Worm (Caenorhabditis elegans): ENCODE results near the gene lgc-58.

Gene lgc-58

ce11 chrX:6098420-6098819 lies 23.1 kb downstream of the lgc-58 start:
- TF ChIP-seq dpl-1 (GFP tag; optimal IDR thresholded peaks at IDR 0.05) (no peak), C04F5.9 (tag; optimal IDR thresholded peaks at IDR 0.05) (no peak), hpl-2 (GFP tag; optimal IDR thresholded peaks at IDR 0.05) (no peak), zag-1 (tag; optimal IDR thresholded peaks at IDR 0.05) (no peak), ceh-88 (GFP tag; IDR thresholded peaks at IDR 0.05) (no peak), isw-1 (GFP tag; IDR thresholded peaks at IDR 0.05) (no peak), elt-2 (tag; optimal IDR thresholded peaks at IDR 0.05) (peak; percentile 30), pqm-1 (tag; optimal IDR thresholded peaks at IDR 0.05) (peak; percentile 44)

ce11 chrX:6100395-6101099 lies 25.2 kb downstream of the lgc-58 start:
- TF ChIP-seq ama-1 (optimal IDR thresholded peaks at IDR 0.05) (no peak), pag-3 (tag; optimal IDR thresholded peaks at IDR 0.05; ENCODE audit: borderline replicate concordance, insufficient read depth) (no peak), nhr-71 (tag; optimal IDR thresholded peaks at IDR 0.05) (no peak), egl-13 (tag; optimal IDR thresholded peaks at IDR 0.05) (no peak), elt-3 (tag; optimal IDR thresholded peaks at IDR 0.05) (no peak), nhr-28 (tag; optimal IDR thresholded peaks at IDR 0.05) (no peak), fos-1 (tag; optimal IDR thresholded peaks at IDR 0.05) (no peak), blmp-1 (tag; optimal IDR thresholded peaks at IDR 0.05) (peak; percentile 83), nhr-19 (GFP tag; conservative IDR thresholded peaks at IDR 0.05) (no peak), unc-62 (GFP tag; optimal IDR thresholded peaks at IDR 0.05) (no peak), hpl-2 (GFP tag; optimal IDR thresholded peaks at IDR 0.05) (no peak), elt-2 (tag; optimal IDR thresholded peaks at IDR 0.05) (peak; percentile 0), mdl-1 (tag; optimal IDR thresholded peaks at IDR 0.05) (no peak), ztf-11 (tag; optimal IDR thresholded peaks at IDR 0.05) (no peak), snpc-4 (tag; optimal IDR thresholded peaks at IDR 0.05) (no peak), ztf-4 (tag; optimal IDR thresholded peaks at IDR 0.05) (no peak), rnt-1 (tag; optimal IDR thresholded peaks at IDR 0.05) (no peak), F16B12.6 (tag; optimal IDR thresholded peaks at IDR 0.05) (no peak), pax-3 (tag; optimal IDR thresholded peaks at IDR 0.05) (no peak), tbx-2 (tag; optimal IDR thresholded peaks at IDR 0.05) (no peak), efl-1 (optimal IDR thresholded peaks at IDR 0.05) (no peak), efl-1 (GFP tag; optimal IDR thresholded peaks at IDR 0.05 in 1 of 2) (peak in 1 of 2 experiments; percentile 56), nhr-85 (tag) (no peak), mab-9 (GFP tag; IDR thresholded peaks at IDR 0.05) (no peak), Y116A8C.19 (tag; optimal IDR thresholded peaks at IDR 0.05; ENCODE audit: borderline replicate concordance) (no peak), lsy-2 (tag; optimal IDR thresholded peaks at IDR 0.05) (no peak), C04F5.9 (tag; optimal IDR thresholded peaks at IDR 0.05) (no peak)

ce11 chrX:6103297-6103696 lies 28.0 kb downstream of the lgc-58 start, which contains the start of gene C15H9.11:
C15H9.11 (minus strand) TSS chrX:6103397.
- no peak for TF ChIP-seq ceh-90 (tag; optimal IDR thresholded peaks at IDR 0.05)
- TF ChIP-seq nhr-84 (tag; optimal IDR thresholded peaks at IDR 0.05) = no peak
- no peak for TF ChIP-seq alr-1 (tag; optimal IDR thresholded peaks at IDR 0.05; ENCODE audit: borderline replicate concordance)
- no peak for TF ChIP-seq jun-1 (tag; optimal IDR thresholded peaks at IDR 0.05)
- TF ChIP-seq unc-30 (tag; optimal IDR thresholded peaks at IDR 0.05) = no peak
- TF ChIP-seq rnt-1 (tag; optimal IDR thresholded peaks at IDR 0.05) = no peak
- no peak for TF ChIP-seq efl-1 (optimal IDR thresholded peaks at IDR 0.05)
- no peak for TF ChIP-seq efl-1 (GFP tag; optimal IDR thresholded peaks at IDR 0.05 in 1 of 2)
- no peak for TF ChIP-seq egl-27 (tag; optimal IDR thresholded peaks at IDR 0.05)
